Worm (Caenorhabditis elegans) whole organism, L2 larva: ENCODE data around the gene srd-43.

Experiments
- Y55F3AM.14 ChIP-seq: fragments of 200-800 bp; sonication (Bioruptor generic); optimal IDR thresholded peaks from 2 replicates; lab custom pipeline; 2018; ENCODE audit warnings: mild to moderate bottlenecking, missing genetic modification characterization, missing compliant biosample characterization
- aly-2 ChIP-seq: fragments of 150-350 bp; optimal IDR thresholded peaks from 2 replicates; lab custom pipeline; 2014; ENCODE audit warnings: missing biosample characterization, missing genetic modification characterization
- ceh-82 ChIP-seq: fragments of 150-350 bp; optimal IDR thresholded peaks from 2 replicates; lab custom pipeline; 2014; ENCODE audit warnings: missing biosample characterization, missing genetic modification characterization
- elt-3 ChIP-seq: sonication (generic microtip); optimal IDR thresholded peaks from 2 replicates; lab custom pipeline; 2017; ENCODE audit warnings: missing biosample characterization, missing genetic modification characterization
- fos-1 ChIP-seq: fragments of 150-350 bp; optimal IDR thresholded peaks from 2 replicates; lab custom pipeline; 2014; ENCODE audit warnings: missing biosample characterization, missing genetic modification characterization
- gmeb-1 ChIP-seq: fragments of 150-350 bp; optimal IDR thresholded peaks from 2 replicates; lab custom pipeline; 2014; ENCODE audit warnings: missing biosample characterization, missing genetic modification characterization
- mbf-1 ChIP-seq: sonication (generic microtip); optimal IDR thresholded peaks from 2 replicates; lab custom pipeline; 2017; ENCODE audit warnings: missing biosample characterization, missing genetic modification characterization
- nhr-12 ChIP-seq: fragments of 150-350 bp; optimal IDR thresholded peaks from 2 replicates; lab custom pipeline; 2014; ENCODE audit warnings: missing biosample characterization, missing genetic modification characterization

DNA sequence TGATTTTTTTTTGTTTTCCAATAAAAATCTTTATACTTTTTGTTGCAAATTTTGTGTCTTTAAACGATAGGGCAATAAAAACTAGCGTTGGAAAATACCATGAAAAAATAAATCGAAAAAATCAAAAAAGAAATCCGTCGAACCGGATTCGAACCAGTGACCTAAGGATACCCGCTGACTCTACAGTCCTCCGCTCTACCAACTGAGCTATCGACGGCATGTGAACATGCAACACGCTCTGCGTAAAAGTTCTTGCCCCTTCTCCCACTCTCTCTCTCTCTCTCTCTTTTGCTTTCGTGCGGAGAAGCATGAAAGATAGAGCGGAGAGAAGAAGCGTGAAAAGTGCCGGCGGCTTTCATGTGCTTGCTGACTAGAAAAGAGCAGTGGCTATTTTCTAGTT lies 41.1 kb downstream of the srd-43 start:
- TF ChIP-seq ceh-82 (tag; lab: Kevin White, UChicago) (no peak), aly-2 (tag; lab: Kevin White, UChicago) (no peak), Y55F3AM.14 (peak; percentile 23), gmeb-1 (tag; lab: Kevin White, UChicago) (peak; percentile 19), elt-3 (tag; lab: Kevin White, UChicago) (no peak), nhr-12 (tag; lab: Kevin White, UChicago) (no peak), mbf-1 (no peak), fos-1 (peak; percentile 19)
